Fruit fly (Drosophila melanogaster): ENCODE measurements around the gene Apc.

The Apc gene

DNA sequence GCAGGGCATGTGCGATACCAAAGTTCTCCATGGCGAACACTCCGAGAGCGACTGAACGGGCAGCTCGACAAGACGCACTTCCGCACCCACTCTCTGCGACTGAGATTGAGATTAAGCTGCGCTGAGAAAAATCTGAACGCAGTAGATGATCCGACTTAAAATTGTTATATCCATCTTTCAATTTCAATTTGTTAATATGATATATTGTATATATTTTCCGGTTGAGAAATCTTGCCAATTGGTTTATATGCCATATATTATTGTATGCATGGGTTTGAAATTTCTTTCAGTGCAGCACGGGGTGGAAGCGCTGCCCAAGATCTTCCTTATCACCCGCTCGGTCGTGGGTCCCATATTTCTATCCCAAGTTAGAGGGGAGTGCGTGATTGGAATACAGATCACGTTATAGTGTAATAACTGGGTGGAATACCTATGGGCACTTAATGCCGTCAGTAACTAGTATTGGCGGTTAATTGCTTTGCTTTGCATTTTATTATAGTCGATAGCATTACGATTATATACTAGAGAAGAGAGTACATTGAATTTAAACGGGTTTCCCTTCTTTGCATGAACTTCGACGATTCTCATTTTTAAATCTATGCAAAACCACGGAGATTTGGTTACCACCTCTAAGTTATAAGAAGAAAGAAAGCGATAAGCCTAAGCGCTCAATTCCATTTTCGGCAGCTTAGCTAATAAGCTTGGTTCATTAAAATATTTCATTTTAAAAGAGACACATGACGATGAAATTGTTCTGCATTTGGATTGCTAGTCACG is 35.7 kb upstream of the Apc start, which contains the start of the genes Nepl19 and Nepl20 (continued):
- TF ChIP-seq Stat92E (GFP tag; optimal IDR thresholded peaks at IDR 0.05) (no peak), CG30403 (GFP tag; optimal IDR thresholded peaks at IDR 0.05) (peak; percentile 81), CG8388 (GFP tag; optimal IDR thresholded peaks at IDR 0.05) (peak; percentile 76), Oaz (GFP tag; IDR thresholded peaks at IDR 0.05) (peak; percentile 36; the same call in 1 of the 2 replicates), CG17359 (tag; optimal IDR thresholded peaks at IDR 0.05) (peak; percentile 86), CG14050 (GFP tag; IDR thresholded peaks at IDR 0.05) (peak; percentile 50; the same call in 2 of the 3 replicates), psq (GFP tag; optimal IDR thresholded peaks at IDR 0.05) (no peak), bab2 (GFP tag; optimal IDR thresholded peaks at IDR 0.05) (peak; percentile 22), Abd-B (GFP tag; optimal IDR thresholded peaks at IDR 0.05) (peak; percentile 49), toy (GFP tag; IDR thresholded peaks at IDR 0.05) (peak; percentile 41; the same call in 1 of the 2 replicates), CG11085 (GFP tag; IDR thresholded peaks at IDR 0.05) (peak; percentile 61), cwo (GFP tag; optimal IDR thresholded peaks at IDR 0.05) (peak; percentile 86), CG42726 (GFP tag; IDR thresholded peaks at IDR 0.05; ENCODE audit: partially characterized antibody) (no peak), Bdp1 (GFP tag; optimal IDR thresholded peaks at IDR 0.05) (peak; percentile 8), bowl (GFP tag; IDR thresholded peaks at IDR 0.05) (0 out of 2 replicates have a peak, but pooled peaks have one; percentile 40), org-1 (GFP tag; optimal IDR thresholded peaks at IDR 0.05) (peak; percentile 80), ase (GFP tag; IDR thresholded peaks at IDR 0.05) (peak; percentile 82), CG15479 (GFP tag; optimal IDR thresholded peaks at IDR 0.05) (no peak), ftz-f1 (GFP tag; optimal IDR thresholded peaks at IDR 0.05) (peak; percentile 6), CG9876 (GFP tag; optimal IDR thresholded peaks at IDR 0.05) (no peak), insv (GFP tag; optimal IDR thresholded peaks at IDR 0.05) (no peak), Rfx (GFP tag; IDR thresholded peaks at IDR 0.05) (peak; percentile 87), cas (GFP tag; IDR thresholded peaks at IDR 0.05) (peak; percentile 42; the same call in 1 of the 2 replicates), Pdp1 (GFP tag; optimal IDR thresholded peaks at IDR 0.05) (peak; percentile 48 to 63), gt (GFP tag; IDR thresholded peaks at IDR 0.05) (peak; percentile 50), Drgx (GFP tag; IDR thresholded peaks at IDR 0.05) (peak; percentile 94), mam (GFP tag; optimal IDR thresholded peaks at IDR 0.05) (peak; percentile 65), Sox102F (GFP tag; optimal IDR thresholded peaks at IDR 0.05) (peak; percentile 79), CG17829 (tag; optimal IDR thresholded peaks at IDR 0.05) (peak; percentile 84), Scr (GFP tag; IDR thresholded peaks at IDR 0.05; ENCODE audit: partially characterized antibody) (peak; percentile 32; the same call in 1 of the 2 replicates), CG5953 (GFP tag; IDR thresholded peaks at IDR 0.05) (peak; percentile 50; the same call in 1 of the 2 replicates), CG1233 (GFP tag; optimal IDR thresholded peaks at IDR 0.05) (peak; percentile 76), CG31388 (GFP tag; optimal IDR thresholded peaks at IDR 0.05) (peak; percentile 43), dysf (GFP tag; IDR thresholded peaks at IDR 0.05) (peak; percentile 89), pb (GFP tag; optimal IDR thresholded peaks at IDR 0.05) (no peak), ro (GFP tag; IDR thresholded peaks at IDR 0.05) (no peak), CG15011 (GFP tag; optimal IDR thresholded peaks at IDR 0.05) (peak; percentile 47), CG10959 (GFP tag; IDR thresholded peaks at IDR 0.05) (peak; percentile 72), Nf-YB (GFP tag; optimal IDR thresholded peaks at IDR 0.05) (peak; percentile 51), Side (GFP tag; optimal IDR thresholded peaks at IDR 0.05) (peak; percentile 16), luna (GFP tag; optimal IDR thresholded peaks at IDR 0.05) (no peak), Opbp (GFP tag; IDR thresholded peaks at IDR 0.05; ENCODE audit: partially characterized antibody) (no peak), scrt (GFP tag; optimal IDR thresholded peaks at IDR 0.05) (peak; percentile 77), CG2889 (GFP tag; IDR thresholded peaks at IDR 0.05) (peak; percentile 57; the same call in 1 of the 3 replicates), CG8359 (GFP tag; optimal IDR thresholded peaks at IDR 0.05; ENCODE audit: borderline replicate concordance) (peak; percentile 55), sqz (GFP tag; optimal IDR thresholded peaks at IDR 0.05) (no peak), D19A (tag; optimal IDR thresholded peaks at IDR 0.05) (peak; percentile 70), Atf-2 (GFP tag; optimal IDR thresholded peaks at IDR 0.05) (peak; percentile 42), row (GFP tag; IDR thresholded peaks at IDR 0.05) (peak; percentile 88)
